Worm (Caenorhabditis elegans) whole organism, L4 larva: ENCODE data around the gene ttll-11.

Experiments used
- T26A8.4 ChIP-seq: fragments of 200-800 bp; sonication (Bioruptor generic); IDR thresholded peaks from 2 replicates; pipeline ENCODE4 v1.3.6; 2022; ENCODE audit warnings: missing genetic modification characterization, missing compliant biosample characterization
- Y5F2A.4 ChIP-seq: fragments of 200-800 bp; sonication (Bioruptor generic); optimal IDR thresholded peaks from 2 replicates; lab custom pipeline; 2018; ENCODE audit warnings: mild to moderate bottlenecking, missing genetic modification characterization, missing compliant biosample characterization
- aha-1 ChIP-seq: fragments of 150-350 bp; peaks from one replicate; lab custom pipeline; 2014; ENCODE audit warnings: missing biosample characterization, missing genetic modification characterization
- attf-4 ChIP-seq: sonication (generic microtip); optimal IDR thresholded peaks from 3 replicates; lab custom pipeline; 2017; ENCODE audit warnings: missing biosample characterization, missing genetic modification characterization
- ceh-28 ChIP-seq: fragments of 150-350 bp; optimal IDR thresholded peaks from 2 replicates; lab custom pipeline; 2014; ENCODE audit warnings: missing biosample characterization, missing genetic modification reagents, missing genetic modification characterization
- ces-1 ChIP-seq: fragments of 150-350 bp; sonication (generic microtip); optimal IDR thresholded peaks from 4 replicates; lab custom pipeline; 2014; ENCODE audit warnings: missing biosample characterization, missing genetic modification reagents, missing genetic modification characterization
- daf-19 ChIP-seq: fragments of 200-800 bp; sonication (Bioruptor generic); conservative IDR thresholded peaks from 2 replicates; pipeline ENCODE4 v1.3.6; 2022; ENCODE audit warnings: missing genetic modification characterization, missing compliant biosample characterization
- daf-8 ChIP-seq: fragments of 200-800 bp; sonication (Bioruptor generic); IDR thresholded peaks from 2 replicates; pipeline ENCODE4 v1.3.6; 2022; ENCODE audit warnings: missing genetic modification characterization, missing compliant biosample characterization
- dmd-6 ChIP-seq: fragments of 200-800 bp; sonication (Bioruptor generic); IDR thresholded peaks from 2 replicates; pipeline ENCODE4 v1.3.6; 2022; ENCODE audit warnings: missing genetic modification reagents, missing genetic modification characterization, missing compliant biosample characterization
- dmd-9 ChIP-seq: fragments of 200-800 bp; sonication (Bioruptor generic); IDR thresholded peaks from 2 replicates; pipeline ENCODE4 v1.3.6; 2022; ENCODE audit warnings: missing genetic modification reagents, missing genetic modification characterization, missing compliant biosample characterization
- egl-27 ChIP-seq: sonication (generic microtip); optimal IDR thresholded peaks from 3 replicates; lab custom pipeline; 2017; ENCODE audit warnings: missing biosample characterization, missing genetic modification reagents, missing genetic modification characterization
- fos-1 ChIP-seq: fragments of 150-350 bp; optimal IDR thresholded peaks from 2 replicates; lab custom pipeline; 2014; ENCODE audit warnings: missing biosample characterization, missing genetic modification characterization
- hmg-1.1 ChIP-seq: fragments of 200-800 bp; sonication (Bioruptor generic); IDR thresholded peaks from 2 replicates; pipeline ENCODE4 v1.3.6; 2022; ENCODE audit warnings: missing genetic modification reagents, missing genetic modification characterization, missing compliant biosample characterization
- lin-1 ChIP-seq: fragments of 200-800 bp; sonication (Bioruptor generic); IDR thresholded peaks from 2 replicates; pipeline ENCODE4 v1.3.6; 2022; ENCODE audit warnings: missing genetic modification reagents, missing genetic modification characterization, missing compliant biosample characterization
- lin-13 ChIP-seq: fragments of 150-350 bp; optimal IDR thresholded peaks from 2 replicates; lab custom pipeline; 2014; ENCODE audit warnings: missing biosample characterization, missing genetic modification reagents, missing genetic modification characterization
- lin-29 ChIP-seq: fragments of 200-800 bp; sonication (Bioruptor generic); IDR thresholded peaks from 2 replicates; pipeline ENCODE4 v1.3.6; 2022; ENCODE audit warnings: missing genetic modification reagents, missing genetic modification characterization, missing compliant biosample characterization
- lin-39 ChIP-seq: fragments of 150-350 bp; optimal IDR thresholded peaks from 2 replicates; lab custom pipeline; 2014; ENCODE audit warnings: missing biosample characterization, missing genetic modification reagents, missing genetic modification characterization
- lsy-2 ChIP-seq, 2 experiments: fragments of 150-350 bp in 1 of 2; sonication (generic microtip) in 1 of 2; optimal IDR thresholded peaks; 2 replicates each; lab custom pipeline; 2014 to 2017; ENCODE audit warnings: missing biosample characterization in 2 of 2, missing genetic modification characterization in 2 of 2
- mep-1 ChIP-seq: fragments of 150-350 bp; sonication (generic microtip); optimal IDR thresholded peaks from 3 replicates; lab custom pipeline; 2014; ENCODE audit warnings: missing biosample characterization, missing genetic modification characterization
- mes-2 ChIP-seq: sonication (generic microtip); optimal IDR thresholded peaks from 2 replicates; lab custom pipeline; 2016; ENCODE audit warnings: missing genotype, mild to moderate bottlenecking, missing genetic modification characterization, missing compliant biosample characterization; ENCODE audit not compliant: poor library complexity, severe bottlenecking
- nhr-10 ChIP-seq: fragments of 150-350 bp; optimal IDR thresholded peaks from 2 replicates; lab custom pipeline; 2014; ENCODE audit warnings: missing biosample characterization, missing genetic modification characterization
- nhr-25 ChIP-seq: sonication (generic microtip); optimal IDR thresholded peaks from 2 replicates; lab custom pipeline; 2017; ENCODE audit warnings: missing genetic modification characterization, mild to moderate bottlenecking, missing compliant biosample characterization, antibody characterized with exemption, moderate library complexity, borderline replicate concordance; ENCODE audit not compliant: insufficient read depth
- nhr-28 ChIP-seq: fragments of 150-350 bp; optimal IDR thresholded peaks from 2 replicates; lab custom pipeline; 2014; ENCODE audit warnings: missing biosample characterization, missing genetic modification characterization
- nhr-41 ChIP-seq: fragments of 200-800 bp; sonication (Bioruptor generic); IDR thresholded peaks from 2 replicates; pipeline ENCODE4 v1.3.6; 2022; ENCODE audit warnings: missing genetic modification reagents, missing genetic modification characterization, missing compliant biosample characterization
- pqm-1 ChIP-seq: sonication (generic microtip); optimal IDR thresholded peaks from 2 replicates; lab custom pipeline; 2017; ENCODE audit warnings: missing biosample characterization, missing genetic modification characterization
- sdz-12 ChIP-seq: fragments of 200-800 bp; sonication (Bioruptor generic); optimal IDR thresholded peaks from 2 replicates; lab custom pipeline; 2018; ENCODE audit warnings: mild to moderate bottlenecking, missing genetic modification characterization, missing compliant biosample characterization
- set-16 ChIP-seq: fragments of 200-800 bp; sonication (Bioruptor generic); IDR thresholded peaks from 2 replicates; pipeline ENCODE4 v1.3.6; 2022; ENCODE audit warnings: missing genetic modification reagents, missing genetic modification characterization, missing compliant biosample characterization
- skn-1 ChIP-seq: fragments of 150-350 bp; optimal IDR thresholded peaks from 2 replicates; lab custom pipeline; 2014; ENCODE audit warnings: missing biosample characterization, missing genetic modification characterization
- snpc-1.2 ChIP-seq: fragments of 200-800 bp; sonication (Bioruptor generic); IDR thresholded peaks from 2 replicates; pipeline ENCODE4 v1.3.6; 2022; ENCODE audit warnings: missing genetic modification reagents, missing genetic modification characterization, missing compliant biosample characterization
- tag-97 ChIP-seq: fragments of 200-800 bp; sonication (Bioruptor generic); IDR thresholded peaks from 2 replicates; pipeline ENCODE4 v1.3.6; 2022; ENCODE audit warnings: missing genetic modification characterization, missing compliant biosample characterization
- unc-130 ChIP-seq: sonication (generic microtip); optimal IDR thresholded peaks from 2 replicates; lab custom pipeline; 2016; ENCODE audit warnings: missing genetic modification reagents, missing genetic modification characterization, missing compliant biosample characterization
- unc-39 ChIP-seq: sonication (generic microtip); optimal IDR thresholded peaks from 2 replicates; lab custom pipeline; 2017; ENCODE audit warnings: missing biosample characterization, missing genetic modification characterization
- zag-1 ChIP-seq: fragments of 150-350 bp; optimal IDR thresholded peaks from 2 replicates; lab custom pipeline; 2014; ENCODE audit warnings: missing biosample characterization, missing genetic modification characterization
- zfp-3 ChIP-seq: fragments of 200-800 bp; sonication (Bioruptor generic); conservative IDR thresholded peaks from 2 replicates; pipeline ENCODE4 v1.3.6; 2022; ENCODE audit warnings: missing genetic modification reagents, missing genetic modification characterization, missing compliant biosample characterization
- zip-2 ChIP-seq: fragments of 150-350 bp; optimal IDR thresholded peaks from 2 replicates; lab custom pipeline; 2014; ENCODE audit warnings: missing biosample characterization, missing genetic modification characterization

Gene ttll-11

DNA sequence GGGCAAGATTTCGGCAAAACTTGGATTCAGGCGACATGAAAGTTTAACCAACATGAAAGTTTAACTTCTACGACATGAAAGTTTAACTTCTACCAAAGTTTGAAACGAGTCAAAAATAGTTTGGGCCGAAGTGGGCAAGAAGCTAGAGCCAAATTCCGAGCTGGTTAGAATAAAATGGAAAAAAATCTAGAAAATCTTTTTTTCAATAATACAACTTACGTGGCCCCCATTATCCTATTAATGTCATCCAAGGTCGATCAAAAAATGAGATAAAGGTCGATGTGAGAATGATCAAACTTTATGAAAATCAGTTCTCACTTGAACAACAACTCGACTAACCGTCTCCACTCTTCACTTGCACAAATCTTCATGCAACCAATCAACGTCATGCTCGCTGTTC is 20.2 kb upstream of the ttll-11 start, which contains the start of gene F08B4.8:
Gene F08B4.8 (plus strand): TSS at position 301 of the 400 bp plus-strand sequence.
- TF ChIP-seq snpc-1.2 (no peak), mes-2 (tag; lab: Kevin White, UChicago) (no peak), nhr-10 (tag; lab: Kevin White, UChicago) (no peak), nhr-25 (tag; lab: Kevin White, UChicago) (no peak), mep-1 (tag; lab: Kevin White, UChicago) (no peak), dmd-6 (GFP tag; lab: Robert Waterston, UW) (no peak), aha-1 (tag; lab: Kevin White, UChicago) (no peak), skn-1 (tag; lab: Kevin White, UChicago) (no peak), zag-1 (no peak), egl-27 (tag; lab: Kevin White, UChicago) (no peak), unc-130 (GFP tag; lab: Kevin White, UChicago) (no peak), attf-4 (tag; lab: Kevin White, UChicago) (no peak), daf-8 (no peak), nhr-28 (tag; lab: Kevin White, UChicago) (no peak), lin-13 (GFP tag; lab: Kevin White, UChicago) (no peak), zip-2 (tag; lab: Kevin White, UChicago) (no peak), lin-39 (tag; lab: Kevin White, UChicago) (no peak), lsy-2 (tag; optimal IDR thresholded peaks at IDR 0.05; lab: Kevin White, UChicago) (no peak), T26A8.4 (no peak), dmd-9 (GFP tag; lab: Robert Waterston, UW) (no peak)

DNA sequence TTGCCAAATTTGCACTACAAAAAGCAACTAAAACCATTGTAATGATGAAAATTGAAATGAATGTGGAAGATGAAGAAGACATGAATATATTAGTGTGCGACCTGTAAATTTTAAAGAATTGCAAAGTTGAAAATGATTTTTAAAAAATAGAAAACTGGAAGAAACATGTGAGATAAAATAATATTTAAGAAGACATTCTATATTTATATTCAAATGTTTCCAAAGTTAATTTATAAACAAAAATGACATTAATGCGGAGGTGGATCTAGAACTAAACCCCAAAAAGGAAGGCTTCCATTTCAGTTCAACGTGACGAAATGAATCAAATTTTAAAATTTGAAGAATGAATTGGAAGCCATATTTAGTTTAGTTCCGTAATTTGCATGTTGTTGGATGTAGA is 18.3 kb upstream of the ttll-11 start, which contains the start of gene nlp-60:
Gene nlp-60 (minus strand): TSS at position 101 of the 400 bp plus-strand sequence.
- TF ChIP-seq set-16 (GFP tag; lab: Robert Waterston, UW) (no peak), unc-39 (tag; lab: Kevin White, UChicago) (no peak), nhr-41 (GFP tag; lab: Robert Waterston, UW) (no peak), pqm-1 (tag; lab: Kevin White, UChicago) (no peak), Y5F2A.4 (GFP tag; lab: Kevin White, UChicago) (no peak), ces-1 (GFP tag; lab: Kevin White, UChicago) (no peak), lin-29 (GFP tag; lab: Robert Waterston, UW) (no peak), ceh-28 (no peak), daf-8 (no peak), fos-1 (tag; lab: Kevin White, UChicago) (no peak), tag-97 (GFP tag; lab: Robert Waterston, UW) (no peak), hmg-1.1 (no peak), zfp-3 (no peak), sdz-12 (GFP tag; lab: Kevin White, UChicago) (no peak)

DNA sequence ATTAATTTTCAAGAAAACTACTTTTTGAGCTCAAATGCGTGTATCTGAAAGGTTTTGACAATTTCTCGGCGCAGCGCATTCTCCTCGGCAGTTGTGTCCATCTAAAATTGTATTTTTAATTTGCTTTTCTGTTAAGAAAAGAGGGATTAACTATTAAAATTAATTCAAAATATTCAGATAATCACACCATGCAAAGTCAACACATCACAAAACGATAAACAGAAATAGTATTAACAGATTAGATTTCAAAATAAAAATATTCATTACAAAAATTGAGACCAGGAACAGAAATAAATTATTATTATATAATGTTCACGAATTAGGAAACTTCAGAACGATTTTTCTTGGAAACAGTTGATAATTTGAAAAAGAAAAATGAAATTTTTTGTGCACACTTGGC is 11.0 kb upstream of the ttll-11 start, which contains the start of gene pole-2:
Gene pole-2 (minus strand): TSS at position 101 of the 400 bp plus-strand sequence.
- TF ChIP-seq lin-1 (GFP tag; lab: Robert Waterston, UW) (no peak), Y5F2A.4 (GFP tag; lab: Kevin White, UChicago) (no peak)

DNA sequence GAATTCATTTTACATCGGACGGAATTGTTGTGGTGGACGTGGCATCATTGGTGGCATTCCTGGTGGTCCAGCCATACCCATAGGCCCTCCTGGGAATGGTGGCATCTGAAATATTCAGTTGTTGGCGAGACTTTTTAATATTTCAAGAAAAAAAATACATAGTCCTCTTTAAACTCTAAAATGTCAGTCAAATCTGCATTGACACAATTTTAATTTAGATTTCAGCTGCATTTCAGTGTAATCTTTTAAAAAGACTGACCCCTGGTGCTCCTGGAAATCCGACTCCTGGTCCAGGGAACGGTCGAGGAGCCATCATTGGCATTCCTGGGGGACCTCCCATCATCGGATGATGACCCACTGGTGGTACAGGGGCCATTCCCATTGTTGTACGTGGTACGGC is 10.6 kb upstream of the ttll-11 start:
- TF ChIP-seq aha-1 (tag; lab: Kevin White, UChicago): peak; percentile 62
- TF ChIP-seq daf-19 (GFP tag; lab: Robert Waterston, UW): no peak
